Fruit fly (Drosophila melanogaster) whole organism, embryonic: ENCODE measurements around the gene ATPsynC.

Source experiments
- ATbp ChIP-seq: fragments of 200-800 bp; sonication (Bioruptor generic); optimal IDR thresholded peaks from 2 replicates; lab custom pipeline; 2017; ENCODE audit warnings: missing biosample characterization, mild to moderate bottlenecking, missing genetic modification characterization, missing genetic modification reagents
- Atf3 ChIP-seq: fragments of 200-800 bp; sonication (Bioruptor generic); optimal IDR thresholded peaks from 3 replicates; lab custom pipeline; 2016; ENCODE audit warnings: missing biosample characterization, missing genetic modification characterization
- B-H2 ChIP-seq: fragments of 200-800 bp; sonication (Bioruptor generic); optimal IDR thresholded peaks from 2 replicates; lab custom pipeline; 2018; ENCODE audit warnings: missing biosample characterization, mild to moderate bottlenecking, missing genetic modification characterization
- BtbVII ChIP-seq: fragments of 200-800 bp; sonication (Bioruptor generic); optimal IDR thresholded peaks from 3 replicates; lab custom pipeline; 2017; ENCODE audit warnings: missing biosample characterization, mild to moderate bottlenecking, missing genetic modification characterization
- CG11085 ChIP-seq: fragments of 200-800 bp; sonication (Bioruptor generic); IDR thresholded peaks from 2 replicates; pipeline ENCODE4 v1.3.6; 2022; ENCODE audit warnings: missing biosample characterization, missing genetic modification characterization
- CG11560 ChIP-seq: fragments of 200-800 bp; sonication (Bioruptor generic); IDR thresholded peaks from 3 replicates; pipeline ENCODE4 v1.3.6; 2022; ENCODE audit warnings: missing biosample characterization, missing genetic modification characterization
- CG13624 ChIP-seq: fragments of 200-800 bp; sonication (Bioruptor generic); optimal IDR thresholded peaks from 2 replicates; lab custom pipeline; 2016; ENCODE audit warnings: missing biosample characterization, missing genetic modification characterization
- CG14050 ChIP-seq: fragments of 200-800 bp; sonication (Bioruptor generic); IDR thresholded peaks from 3 replicates; pipeline ENCODE4 v1.3.6; 2022; ENCODE audit warnings: missing biosample characterization, missing genetic modification characterization
- CG14667 ChIP-seq: fragments of 200-800 bp; sonication (Bioruptor generic); IDR thresholded peaks from 2 replicates; pipeline ENCODE4 v1.3.6; 2022; ENCODE audit warnings: missing biosample characterization, missing genetic modification characterization
- CG15479 ChIP-seq: fragments of 200-800 bp; sonication (Bioruptor generic); optimal IDR thresholded peaks from 3 replicates; lab custom pipeline; 2019; ENCODE audit warnings: missing biosample characterization, mild to moderate bottlenecking, missing genetic modification characterization, moderate library complexity
- CG1647 ChIP-seq: fragments of 200-800 bp; sonication (Bioruptor generic); optimal IDR thresholded peaks from 3 replicates; lab custom pipeline; 2016; ENCODE audit warnings: missing biosample characterization, missing genetic modification characterization
- CG17186 ChIP-seq: fragments of 200-800 bp; sonication (Bioruptor generic); optimal IDR thresholded peaks from 3 replicates; lab custom pipeline; 2017; ENCODE audit warnings: missing biosample characterization, missing genetic modification reagents, missing genetic modification characterization
- CG17385 ChIP-seq: fragments of 200-800 bp; sonication (Bioruptor generic); optimal IDR thresholded peaks from 3 replicates; lab custom pipeline; 2018; ENCODE audit warnings: missing biosample characterization, mild to moderate bottlenecking, missing genetic modification characterization
- CG17829 ChIP-seq: fragments of 200-800 bp; optimal IDR thresholded peaks from 2 replicates; lab custom pipeline; 2019; ENCODE audit warnings: missing biosample characterization, mild to moderate bottlenecking, missing genetic modification characterization, moderate library complexity
- CG18619 ChIP-seq: fragments of 200-800 bp; sonication (Bioruptor generic); optimal IDR thresholded peaks from 3 replicates; lab custom pipeline; 2017; ENCODE audit warnings: missing biosample characterization, mild to moderate bottlenecking, missing genetic modification characterization
- CG18764 ChIP-seq: fragments of 200-800 bp; sonication (Bioruptor generic); optimal IDR thresholded peaks from 3 replicates; lab custom pipeline; 2016; ENCODE audit warnings: missing biosample characterization, missing genetic modification characterization
- CG2202 ChIP-seq: fragments of 200-800 bp; sonication (Bioruptor generic); optimal IDR thresholded peaks from 2 replicates; lab custom pipeline; 2018; ENCODE audit warnings: missing biosample characterization, mild to moderate bottlenecking, missing genetic modification characterization
- CG31388 ChIP-seq: fragments of 200-800 bp; sonication (Bioruptor generic); optimal IDR thresholded peaks from 2 replicates; lab custom pipeline; 2016; ENCODE audit warnings: missing biosample characterization, missing genetic modification characterization
- CG32772 ChIP-seq: fragments of 200-800 bp; sonication (Bioruptor generic); IDR thresholded peaks from 2 replicates; pipeline ENCODE4 v1.3.6; 2022; ENCODE audit warnings: missing biosample characterization, missing genetic modification characterization
- CG3281 ChIP-seq: fragments of 200-800 bp; sonication (Bioruptor generic); optimal IDR thresholded peaks from 3 replicates; lab custom pipeline; 2017; ENCODE audit warnings: missing biosample characterization, mild to moderate bottlenecking, missing genetic modification characterization
- CG3838 ChIP-seq: fragments of 200-800 bp; sonication (Bioruptor generic); optimal IDR thresholded peaks from 3 replicates; lab custom pipeline; 2016; ENCODE audit warnings: missing biosample characterization, missing genetic modification characterization
- CG4328 ChIP-seq: fragments of 200-800 bp; sonication (Bioruptor generic); optimal IDR thresholded peaks from 3 replicates; lab custom pipeline; 2017; ENCODE audit warnings: missing biosample characterization, missing genetic modification reagents, missing genetic modification characterization
- CG4404 ChIP-seq: fragments of 200-800 bp; sonication (Bioruptor generic); IDR thresholded peaks from 2 replicates; pipeline ENCODE4 v1.3.6; 2022; ENCODE audit warnings: missing biosample characterization, missing genetic modification characterization
- CG4617 ChIP-seq: fragments of 200-800 bp; sonication (Bioruptor generic); optimal IDR thresholded peaks from 3 replicates; lab custom pipeline; 2016; ENCODE audit warnings: missing biosample characterization, missing genetic modification characterization, borderline replicate concordance
- CG6254 ChIP-seq: fragments of 200-800 bp; sonication (Bioruptor generic); optimal IDR thresholded peaks from 3 replicates; lab custom pipeline; 2017; ENCODE audit warnings: mild to moderate bottlenecking, missing biosample characterization, missing genetic modification reagents, missing genetic modification characterization
- CG6765 ChIP-seq: fragments of 200-800 bp; sonication (Bioruptor generic); optimal IDR thresholded peaks from 3 replicates; lab custom pipeline; 2017; ENCODE audit warnings: missing biosample characterization, mild to moderate bottlenecking, missing genetic modification characterization
- CG7271 ChIP-seq: fragments of 200-800 bp; sonication (Bioruptor generic); optimal IDR thresholded peaks from 2 replicates; lab custom pipeline; 2018; ENCODE audit warnings: missing biosample characterization, mild to moderate bottlenecking, missing genetic modification characterization, moderate library complexity
- CG7963 ChIP-seq: fragments of 200-800 bp; sonication (Bioruptor generic); IDR thresholded peaks from 3 replicates; pipeline ENCODE4 v1.3.6; 2022; ENCODE audit warnings: missing biosample characterization, missing genetic modification characterization; ENCODE audit not compliant: partially characterized antibody
- D19A ChIP-seq: fragments of 200-800 bp; optimal IDR thresholded peaks from 3 replicates; lab custom pipeline; 2019; ENCODE audit warnings: missing biosample characterization, mild to moderate bottlenecking, missing genetic modification characterization, moderate library complexity
- Ets65A ChIP-seq: fragments of 200-800 bp; sonication (Bioruptor generic); peaks from one replicate; lab custom pipeline; 2016; ENCODE audit warnings: missing biosample characterization, missing genetic modification characterization
- Kr ChIP-seq: fragments of 200-800 bp; sonication (Bioruptor generic); optimal IDR thresholded peaks from 2 replicates; lab custom pipeline; 2017; ENCODE audit warnings: missing biosample characterization, mild to moderate bottlenecking, missing genetic modification characterization
- MTF-1 ChIP-seq: fragments of 200-800 bp; sonication (Bioruptor generic); optimal IDR thresholded peaks from 2 replicates; lab custom pipeline; 2018; ENCODE audit warnings: missing biosample characterization, mild to moderate bottlenecking, missing genetic modification characterization, borderline replicate concordance
- Mad ChIP-seq: fragments of 200-800 bp; sonication (Bioruptor generic); optimal IDR thresholded peaks from 2 replicates; lab custom pipeline; 2016; ENCODE audit warnings: missing biosample characterization, missing genetic modification characterization
- Oaz ChIP-seq: fragments of 200-800 bp; sonication (Bioruptor generic); IDR thresholded peaks from 2 replicates; pipeline ENCODE4 v1.3.6; 2022; ENCODE audit warnings: missing biosample characterization, missing genetic modification characterization
- Usf ChIP-seq: fragments of 200-800 bp; sonication (Bioruptor generic); optimal IDR thresholded peaks from 2 replicates; lab custom pipeline; 2017; ENCODE audit warnings: missing genotype, missing biosample characterization, missing genetic modification characterization
- ac ChIP-seq: fragments of 200-800 bp; sonication (Bioruptor generic); optimal IDR thresholded peaks from 3 replicates; lab custom pipeline; 2017; ENCODE audit warnings: missing biosample characterization, mild to moderate bottlenecking, missing genetic modification characterization
- bbx ChIP-seq: fragments of 200-800 bp; sonication (Bioruptor generic); IDR thresholded peaks from 2 replicates; pipeline ENCODE4 v1.3.6; 2022; ENCODE audit warnings: missing biosample characterization, missing genetic modification characterization; ENCODE audit not compliant: partially characterized antibody
- cas ChIP-seq: fragments of 200-800 bp; sonication (Bioruptor generic); IDR thresholded peaks from 2 replicates; pipeline ENCODE4 v1.3.6; 2022; ENCODE audit warnings: missing biosample characterization, missing genetic modification characterization
- chm ChIP-seq: fragments of 200-800 bp; sonication (Bioruptor generic); IDR thresholded peaks from 2 replicates; pipeline ENCODE4 v1.3.6; 2022; ENCODE audit warnings: missing biosample characterization, missing genetic modification characterization
- gcm2 ChIP-seq: fragments of 200-800 bp; sonication (Bioruptor generic); optimal IDR thresholded peaks from 2 replicates; lab custom pipeline; 2016; ENCODE audit warnings: missing biosample characterization, missing genetic modification characterization
- ham ChIP-seq: fragments of 200-800 bp; sonication (Bioruptor generic); IDR thresholded peaks from 2 replicates; pipeline ENCODE4 v1.3.6; 2022; ENCODE audit warnings: missing biosample characterization, missing genetic modification characterization
- knrl ChIP-seq: fragments of 200-800 bp; sonication (Bioruptor generic); IDR thresholded peaks from 3 replicates; pipeline ENCODE4 v1.3.6; 2022; ENCODE audit warnings: missing biosample characterization, missing genetic modification characterization; ENCODE audit not compliant: partially characterized antibody
- maf-S ChIP-seq: fragments of 200-800 bp; sonication (Bioruptor generic); optimal IDR thresholded peaks from 2 replicates; lab custom pipeline; 2016; ENCODE audit warnings: missing biosample characterization, missing genetic modification characterization
- otp ChIP-seq: fragments of 200-800 bp; sonication (Bioruptor generic); IDR thresholded peaks from 3 replicates; pipeline ENCODE4, ENCODE4 v1.3.6; 2022; ENCODE audit warnings: missing biosample characterization, missing genetic modification characterization
- pho ChIP-seq: fragments of 200-800 bp; sonication (Bioruptor generic); optimal IDR thresholded peaks from 2 replicates; lab custom pipeline; 2016; ENCODE audit warnings: missing biosample characterization, missing genetic modification characterization
- pnt ChIP-seq: fragments of 200-800 bp; sonication (Bioruptor generic); optimal IDR thresholded peaks from 3 replicates; lab custom pipeline; 2016; ENCODE audit warnings: missing biosample characterization, missing genetic modification characterization
- prd ChIP-seq, 3 experiments: fragments of >200 bp in 2 of 3; fragments of 200-800 bp in 1 of 3; sonication (Bioruptor generic) in 1 of 3; optimal IDR thresholded peaks in 2 of 3; IDR thresholded peaks in 1 of 3; 2 replicates in 2 of 3; 3 replicates in 1 of 3; pipeline versions ENCODE4 v1.3.6 to Lab custom; 2017 to 2022; ENCODE audit warnings: missing biosample characterization in 1 of 3, missing genetic modification characterization in 1 of 3
- sqz ChIP-seq: fragments of 200-800 bp; sonication (Bioruptor generic); optimal IDR thresholded peaks from 3 replicates; lab custom pipeline; 2018; ENCODE audit warnings: missing biosample characterization, mild to moderate bottlenecking, missing genetic modification characterization
- sug ChIP-seq: fragments of 200-800 bp; optimal IDR thresholded peaks from 2 replicates; lab custom pipeline; 2019; ENCODE audit warnings: missing biosample characterization, mild to moderate bottlenecking, missing genetic modification characterization, moderate library complexity
- vnd ChIP-seq: fragments of 200-800 bp; sonication (Bioruptor generic); IDR thresholded peaks from 3 replicates; pipeline ENCODE4 v1.3.6; 2022; ENCODE audit warnings: missing biosample characterization, missing genetic modification characterization; ENCODE audit not compliant: partially characterized antibody
- z ChIP-seq: fragments of 200-800 bp; sonication (Bioruptor generic); IDR thresholded peaks from 3 replicates; pipeline ENCODE4 v1.3.6; 2022; ENCODE audit warnings: missing biosample characterization, missing genetic modification characterization

The ATPsynC gene

dm6 chr3R:31168968-31169367, 50.5 kb downstream of the ATPsynC start, which contains the start of gene stops (continued):
- TF ChIP-seq pnt (GFP tag; lab: Kevin White, UChicago) (no peak), B-H2 (no peak), Usf (GFP tag; lab: Kevin White, UChicago) (no peak), CG31388 (peak; percentile 1), sqz (GFP tag; lab: Kevin White, UChicago) (peak; percentile 50), CG15479 (GFP tag; lab: Kevin White, UChicago) (no peak), Oaz (GFP tag; lab: Robert Waterston, UW) (no peak), CG11085 (GFP tag; lab: Robert Waterston, UW) (no peak), ATbp (GFP tag; lab: Kevin White, UChicago) (peak; percentile 80), Ets65A (GFP tag; lab: Kevin White, UChicago) (peak; percentile 27), prd (optimal IDR thresholded peaks at IDR 0.05; lab: Kevin White, UChicago) (no peak), prd (GFP tag; IDR thresholded peaks at IDR 0.05; lab: Robert Waterston, UW) (no peak), ham (no peak), sug (tag; lab: Kevin White, UChicago) (no peak), Mad (GFP tag; lab: Kevin White, UChicago) (no peak), CG14050 (GFP tag; lab: Robert Waterston, UW) (0 out of 3 replicates have a peak, but pooled peaks have one; percentile 19), chm (GFP tag; lab: Robert Waterston, UW) (peak; percentile 74), BtbVII (GFP tag; lab: Kevin White, UChicago) (no peak), vnd (no peak), CG7963 (GFP tag; lab: Robert Waterston, UW) (no peak), CG4328 (GFP tag; lab: Kevin White, UChicago) (no peak), CG6254 (GFP tag; lab: Kevin White, UChicago) (peak; percentile 50), maf-S (GFP tag; lab: Kevin White, UChicago) (peak; percentile 34), CG4404 (GFP tag; lab: Robert Waterston, UW) (no peak), bbx (GFP tag; lab: Robert Waterston, UW) (no peak), CG6765 (GFP tag; lab: Kevin White, UChicago) (no peak), ac (GFP tag; lab: Kevin White, UChicago) (no peak), CG3281 (GFP tag; lab: Kevin White, UChicago) (peak; percentile 12), Atf3 (GFP tag; lab: Kevin White, UChicago) (no peak), cas (no peak), CG14667 (GFP tag; lab: Robert Waterston, UW) (no peak), CG17385 (GFP tag; lab: Kevin White, UChicago) (peak; percentile 46), CG32772 (no peak), CG3838 (GFP tag; lab: Kevin White, UChicago) (no peak), z (GFP tag; lab: Robert Waterston, UW) (peak; percentile 13; the same call in 1 of the 3 replicates), CG7271 (tag; lab: Kevin White, UChicago) (no peak), CG2202 (tag; lab: Kevin White, UChicago) (peak; percentile 57), Kr (GFP tag; lab: Kevin White, UChicago) (no peak), CG17829 (tag; lab: Kevin White, UChicago) (no peak), CG11560 (tag; lab: Robert Waterston, UW) (no peak), CG4617 (no peak), CG17186 (GFP tag; lab: Kevin White, UChicago) (no peak), CG1647 (GFP tag; lab: Kevin White, UChicago) (peak; percentile 6), knrl (no peak), pho (GFP tag; lab: Kevin White, UChicago) (peak; percentile 18), otp (GFP tag; lab: Robert Waterston, UW) (no peak), D19A (tag; lab: Kevin White, UChicago) (no peak), CG13624 (GFP tag; lab: Kevin White, UChicago) (peak; percentile 12), gcm2 (GFP tag; lab: Kevin White, UChicago) (no peak), MTF-1 (peak; percentile 66), CG18764 (GFP tag; lab: Kevin White, UChicago) (peak; percentile 46), CG18619 (GFP tag; lab: Kevin White, UChicago) (peak; percentile 11)
